Worm (Caenorhabditis elegans) whole organism, L2 larva: Measurements from ENCODE around the gene ets-8.

ENCODE experiments used
- C34F6.9 ChIP-seq: fragments of 150-350 bp; optimal IDR thresholded peaks from 2 replicates; lab custom pipeline; 2014; ENCODE audit warnings: missing biosample characterization, missing genetic modification characterization
- F13H6.1 ChIP-seq: sonication (generic microtip); optimal IDR thresholded peaks from 2 replicates; lab custom pipeline; 2016; ENCODE audit warnings: missing genetic modification characterization, missing compliant biosample characterization
- Y55F3AM.14 ChIP-seq: fragments of 200-800 bp; sonication (Bioruptor generic); optimal IDR thresholded peaks from 2 replicates; lab custom pipeline; 2018; ENCODE audit warnings: mild to moderate bottlenecking, missing genetic modification characterization, missing compliant biosample characterization
- ZK546.5 ChIP-seq: sonication (generic microtip); optimal IDR thresholded peaks from 2 replicates; lab custom pipeline; 2017; ENCODE audit warnings: missing biosample characterization, missing genetic modification characterization
- ama-1 ChIP-seq: fragments of 150-350 bp; optimal IDR thresholded peaks from 2 replicates; lab custom pipeline; 2018; ENCODE audit warnings: inconsistent platforms
- blmp-1 ChIP-seq: sonication (generic microtip); optimal IDR thresholded peaks from 2 replicates; lab custom pipeline; 2017; ENCODE audit warnings: missing genetic modification characterization, mild to moderate bottlenecking, missing compliant biosample characterization, antibody characterized with exemption, moderate library complexity; ENCODE audit not compliant: insufficient read depth
- ceh-16 ChIP-seq: fragments of 150-350 bp; optimal IDR thresholded peaks from 2 replicates; lab custom pipeline; 2014; ENCODE audit warnings: missing biosample characterization, missing genetic modification characterization
- ceh-82 ChIP-seq: fragments of 150-350 bp; optimal IDR thresholded peaks from 2 replicates; lab custom pipeline; 2014; ENCODE audit warnings: missing biosample characterization, missing genetic modification characterization
- crh-2 ChIP-seq: sonication (generic microtip); optimal IDR thresholded peaks from 2 replicates; lab custom pipeline; 2017; ENCODE audit warnings: missing biosample characterization, missing genetic modification characterization
- dmd-4 ChIP-seq: sonication (generic microtip); optimal IDR thresholded peaks from 2 replicates; lab custom pipeline; 2017; ENCODE audit warnings: missing biosample characterization, missing genetic modification characterization
- egl-27 ChIP-seq: sonication (generic microtip); optimal IDR thresholded peaks from 3 replicates; lab custom pipeline; 2017; ENCODE audit warnings: missing biosample characterization, missing genetic modification reagents, missing genetic modification characterization
- elt-1 ChIP-seq: fragments of 150-350 bp; optimal IDR thresholded peaks from 2 replicates; lab custom pipeline; 2014; ENCODE audit warnings: missing biosample characterization, missing genetic modification characterization
- fos-1 ChIP-seq: fragments of 150-350 bp; optimal IDR thresholded peaks from 2 replicates; lab custom pipeline; 2014; ENCODE audit warnings: missing biosample characterization, missing genetic modification characterization
- gmeb-1 ChIP-seq: fragments of 150-350 bp; optimal IDR thresholded peaks from 2 replicates; lab custom pipeline; 2014; ENCODE audit warnings: missing biosample characterization, missing genetic modification characterization
- lin-13 ChIP-seq: fragments of 150-350 bp; optimal IDR thresholded peaks from 2 replicates; lab custom pipeline; 2014; ENCODE audit warnings: missing biosample characterization, missing genetic modification reagents, missing genetic modification characterization
- lin-39 ChIP-seq: fragments of 150-350 bp; optimal IDR thresholded peaks from 2 replicates; lab custom pipeline; 2014; ENCODE audit warnings: missing biosample characterization, missing genetic modification reagents, missing genetic modification characterization
- lsy-2 ChIP-seq, 2 experiments: fragments of 150-350 bp in 1 of 2; sonication (generic microtip) in 1 of 2; optimal IDR thresholded peaks; 2 replicates each; lab custom pipeline; 2014 to 2017; ENCODE audit warnings: missing biosample characterization in 2 of 2, missing genetic modification characterization in 2 of 2
- mab-5 ChIP-seq: fragments of 150-350 bp; optimal IDR thresholded peaks from 2 replicates; lab custom pipeline; 2014; ENCODE audit warnings: missing biosample characterization, missing genetic modification characterization
- mdl-1 ChIP-seq, 2 experiments: fragments of 150-350 bp in 1 of 2; sonication (generic microtip) in 1 of 2; optimal IDR thresholded peaks; 2 replicates each; lab custom pipeline; 2017; ENCODE audit warnings: missing biosample characterization in 2 of 2, missing genetic modification characterization in 2 of 2
- nhr-10 ChIP-seq: sonication (generic microtip); optimal IDR thresholded peaks from 2 replicates; lab custom pipeline; 2017; ENCODE audit warnings: missing biosample characterization, missing genetic modification characterization
- nhr-11 ChIP-seq: fragments of 150-350 bp; optimal IDR thresholded peaks from 2 replicates; lab custom pipeline; 2014; ENCODE audit warnings: missing biosample characterization, missing genetic modification characterization
- nhr-12 ChIP-seq: fragments of 150-350 bp; optimal IDR thresholded peaks from 2 replicates; lab custom pipeline; 2014; ENCODE audit warnings: missing biosample characterization, missing genetic modification characterization
- nhr-129 ChIP-seq: fragments of 150-350 bp; optimal IDR thresholded peaks from 2 replicates; lab custom pipeline; 2014; ENCODE audit warnings: missing biosample characterization, missing genetic modification characterization
- nhr-23 ChIP-seq: fragments of 150-350 bp; optimal IDR thresholded peaks from 2 replicates; lab custom pipeline; 2014; ENCODE audit warnings: missing biosample characterization, missing genetic modification reagents, missing genetic modification characterization
- nhr-25 ChIP-seq: fragments of 150-350 bp; sonication (generic microtip); optimal IDR thresholded peaks from 3 replicates; lab custom pipeline; 2014; ENCODE audit warnings: missing biosample characterization, missing genetic modification characterization
- nhr-6 ChIP-seq: fragments of 150-350 bp; optimal IDR thresholded peaks from 2 replicates; lab custom pipeline; 2014; ENCODE audit warnings: missing biosample characterization, missing genetic modification characterization
- nhr-77 ChIP-seq: fragments of 150-350 bp; optimal IDR thresholded peaks from 2 replicates; lab custom pipeline; 2014; ENCODE audit warnings: missing biosample characterization, missing genetic modification characterization
- peb-1 ChIP-seq: fragments of 150-350 bp; optimal IDR thresholded peaks from 2 replicates; lab custom pipeline; 2014; ENCODE audit warnings: missing biosample characterization, missing genetic modification characterization
- sem-4 ChIP-seq: fragments of 150-350 bp; optimal IDR thresholded peaks from 2 replicates; lab custom pipeline; 2014; ENCODE audit warnings: missing biosample characterization, missing genetic modification reagents, missing genetic modification characterization
- skn-1 ChIP-seq: sonication (generic microtip); optimal IDR thresholded peaks from 2 replicates; lab custom pipeline; 2017; ENCODE audit warnings: missing biosample characterization, missing genetic modification characterization
- sma-3 ChIP-seq: sonication (generic microtip); optimal IDR thresholded peaks from 2 replicates; lab custom pipeline; 2016; ENCODE audit warnings: missing genetic modification reagents, missing genetic modification characterization, missing compliant biosample characterization
- sma-9 ChIP-seq, 2 experiments: fragments of 150-350 bp in 1 of 2; sonication (generic microtip) in 1 of 2; optimal IDR thresholded peaks; 2 replicates each; lab custom pipeline; 2014 to 2016; ENCODE audit warnings: missing genetic modification characterization in 2 of 2, mild to moderate bottlenecking in 1 of 2, missing biosample characterization in 1 of 2, missing compliant biosample characterization in 1 of 2, missing genetic modification reagents in 1 of 2, moderate library complexity in 1 of 2
- snpc-4 ChIP-seq: fragments of 150-350 bp; optimal IDR thresholded peaks from 2 replicates; lab custom pipeline; 2014; ENCODE audit warnings: missing biosample characterization, missing genetic modification characterization
- unc-39 ChIP-seq: fragments of 150-350 bp; optimal IDR thresholded peaks from 2 replicates; lab custom pipeline; 2014; ENCODE audit warnings: missing biosample characterization, missing genetic modification characterization
- unc-55 ChIP-seq: fragments of 150-350 bp; sonication (generic microtip); optimal IDR thresholded peaks from 3 replicates; lab custom pipeline; 2014; ENCODE audit warnings: missing biosample characterization, missing genetic modification reagents, missing genetic modification characterization
- unc-62 ChIP-seq: fragments of 150-350 bp; optimal IDR thresholded peaks from 2 replicates; lab custom pipeline; 2014; ENCODE audit warnings: missing biosample characterization, missing genetic modification reagents, missing genetic modification characterization
- zag-1 ChIP-seq: fragments of 150-350 bp; optimal IDR thresholded peaks from 2 replicates; lab custom pipeline; 2014; ENCODE audit warnings: missing biosample characterization, missing genetic modification characterization
- ztf-1 ChIP-seq: fragments of 200-800 bp; sonication (Bioruptor generic); conservative IDR thresholded peaks from 2 replicates; pipeline ENCODE4 v1.3.6; 2022; ENCODE audit warnings: missing genetic modification characterization, missing compliant biosample characterization
- ztf-11 ChIP-seq: sonication (generic microtip); optimal IDR thresholded peaks from 2 replicates; lab custom pipeline; 2017; ENCODE audit warnings: missing biosample characterization, missing genetic modification characterization
- ztf-4 ChIP-seq: fragments of 150-350 bp; optimal IDR thresholded peaks from 2 replicates; lab custom pipeline; 2014; ENCODE audit warnings: missing biosample characterization, missing genetic modification characterization

ets-8 gene

DNA sequence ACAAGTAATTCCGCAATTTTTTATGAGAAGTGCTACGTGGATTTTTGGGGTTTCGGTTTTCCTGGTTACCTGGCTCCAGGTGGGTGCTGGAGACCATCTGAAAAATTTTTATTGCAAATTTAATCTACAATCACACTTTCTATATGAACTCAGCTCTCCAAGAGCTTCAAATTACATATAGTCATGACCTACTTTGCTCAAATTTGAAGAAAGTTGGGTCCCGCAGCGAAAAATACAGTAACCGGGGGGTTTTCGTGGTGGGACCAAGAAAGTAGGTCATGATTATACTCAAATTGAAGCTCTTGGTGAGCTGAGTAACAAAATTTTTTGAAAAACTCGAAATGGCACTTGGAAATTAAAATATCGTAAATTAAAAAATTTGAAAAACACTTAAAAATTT is at the start of gene ets-8:
Gene ets-8 (minus strand): TSS at position 101 of the 400 bp plus-strand sequence.
- no peak for TF ChIP-seq ztf-1 (GFP tag; lab: Robert Waterston, UW)
- no peak for TF ChIP-seq nhr-6 (tag; lab: Kevin White, UChicago)
- TF ChIP-seq snpc-4 (tag; lab: Kevin White, UChicago): no peak
- TF ChIP-seq nhr-129 (tag; lab: Kevin White, UChicago): no peak
- TF ChIP-seq fos-1 (tag; lab: Kevin White, UChicago): no peak
- no peak for TF ChIP-seq C34F6.9

DNA sequence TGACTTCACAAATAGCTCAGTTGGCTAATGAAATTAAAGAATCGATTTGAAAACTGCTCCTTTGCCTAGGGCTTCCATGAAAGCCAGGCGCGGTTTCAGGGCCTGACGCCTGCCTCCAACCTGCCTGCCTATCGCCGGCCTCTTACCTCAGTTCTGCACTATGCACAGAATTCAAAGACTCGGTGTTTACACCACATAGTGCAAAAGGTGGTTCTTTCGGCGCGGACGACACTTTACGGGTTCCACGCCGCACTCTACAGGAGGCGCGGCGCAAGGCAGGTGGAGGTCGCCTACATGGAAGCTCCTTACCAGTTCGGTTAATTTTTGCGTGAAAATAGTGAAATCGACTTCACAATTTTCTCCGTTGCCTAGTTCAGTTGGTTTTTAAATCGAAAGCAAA is 49.5 kb upstream of the ets-8 start:
- no peak for TF ChIP-seq unc-55
- TF ChIP-seq mdl-1 (tag; optimal IDR thresholded peaks at IDR 0.05; lab: Kevin White, UChicago): no peak
- TF ChIP-seq lin-39 (tag; lab: Kevin White, UChicago): no peak
- TF ChIP-seq blmp-1 (tag; lab: Kevin White, UChicago): no peak
- no peak for TF ChIP-seq ztf-4
- TF ChIP-seq nhr-12 (tag; lab: Kevin White, UChicago): no peak
- no peak for TF ChIP-seq ceh-16 (tag; lab: Kevin White, UChicago)
- no peak for TF ChIP-seq zag-1 (tag; lab: Kevin White, UChicago)
- TF ChIP-seq ztf-11 (tag; lab: Kevin White, UChicago): no peak
- TF ChIP-seq crh-2 (tag; lab: Kevin White, UChicago): no peak
- TF ChIP-seq lin-13 (GFP tag; lab: Kevin White, UChicago): no peak
- TF ChIP-seq nhr-10 (tag; lab: Kevin White, UChicago): no peak
- TF ChIP-seq dmd-4 (tag; lab: Kevin White, UChicago): no peak
- no peak for TF ChIP-seq sma-3 (GFP tag; lab: Kevin White, UChicago)
- no peak for TF ChIP-seq C34F6.9
- TF ChIP-seq ama-1 (lab: Kevin White, UChicago): no peak
- TF ChIP-seq F13H6.1 (tag; lab: Kevin White, UChicago): no peak
- TF ChIP-seq mab-5: no peak
- TF ChIP-seq nhr-25 (tag; lab: Kevin White, UChicago): no peak
- no peak for TF ChIP-seq gmeb-1

- TF ChIP-seq sem-4: no peak
- no peak for TF ChIP-seq ceh-82 (tag; lab: Kevin White, UChicago)
- no peak for TF ChIP-seq ZK546.5 (tag; lab: Kevin White, UChicago)
- TF ChIP-seq Y55F3AM.14: no peak
- no peak for TF ChIP-seq crh-2 (tag; lab: Kevin White, UChicago)
- TF ChIP-seq zag-1 (tag; lab: Kevin White, UChicago): no peak
- no peak for TF ChIP-seq egl-27 (tag; lab: Kevin White, UChicago)
- TF ChIP-seq elt-1 (tag; lab: Kevin White, UChicago): no peak
- TF ChIP-seq nhr-12 (tag; lab: Kevin White, UChicago): no peak
- no peak for TF ChIP-seq unc-39
- no peak for TF ChIP-seq nhr-77
- no peak for TF ChIP-seq nhr-25 (tag; lab: Kevin White, UChicago)
- no peak for TF ChIP-seq skn-1
- no peak for TF ChIP-seq ztf-1 (GFP tag; lab: Robert Waterston, UW)
- TF ChIP-seq C34F6.9: no peak
These were observed 49.0 kb upstream of the ets-8 start for ce11 chrIV:1209320-1209719.

DNA sequence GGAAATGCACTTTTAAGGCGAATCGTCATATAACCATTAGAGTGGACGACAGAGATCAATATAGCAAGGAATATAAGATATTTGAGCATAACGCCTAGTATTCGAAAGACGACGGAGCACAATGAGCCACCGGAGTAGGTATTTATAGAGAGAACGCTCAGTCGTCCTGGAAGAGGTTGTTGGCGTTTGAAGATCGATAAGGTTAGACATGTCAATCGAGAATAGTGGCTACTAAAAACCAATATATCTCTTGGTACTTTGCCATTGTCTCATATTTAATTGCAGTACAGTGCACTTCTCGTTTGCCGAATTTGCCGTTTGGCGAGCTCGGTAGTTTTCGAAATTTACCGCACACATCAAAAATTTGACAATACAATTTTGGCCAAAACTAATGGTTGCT is 47.7 kb upstream of the ets-8 start, which contains the start of gene dsl-1:
Gene dsl-1 (minus strand): TSS at position 101 of the 400 bp plus-strand sequence.
- TF ChIP-seq nhr-11 (no peak), ceh-82 (tag; lab: Kevin White, UChicago) (no peak), ZK546.5 (tag; lab: Kevin White, UChicago) (no peak), ztf-4 (no peak), snpc-4 (tag; lab: Kevin White, UChicago) (no peak), skn-1 (no peak), C34F6.9 (no peak), nhr-129 (tag; lab: Kevin White, UChicago) (no peak), nhr-23 (tag; lab: Kevin White, UChicago) (no peak), sma-3 (GFP tag; lab: Kevin White, UChicago) (no peak), nhr-77 (no peak), blmp-1 (tag; lab: Kevin White, UChicago) (no peak), lsy-2 (tag; optimal IDR thresholded peaks at IDR 0.05; lab: Kevin White, UChicago) (no peak), sma-9 (GFP tag; optimal IDR thresholded peaks at IDR 0.05; lab: Kevin White, UChicago) (no peak), sma-9 (tag; optimal IDR thresholded peaks at IDR 0.05; lab: Kevin White, UChicago) (no peak), egl-27 (tag; lab: Kevin White, UChicago) (no peak), peb-1 (tag; lab: Kevin White, UChicago) (no peak), crh-2 (tag; lab: Kevin White, UChicago) (no peak), unc-62 (GFP tag; lab: Kevin White, UChicago) (no peak), nhr-10 (tag; lab: Kevin White, UChicago) (no peak)
